Worm (Caenorhabditis elegans): Measurements from ENCODE around the gene pyk-2.

DNA sequence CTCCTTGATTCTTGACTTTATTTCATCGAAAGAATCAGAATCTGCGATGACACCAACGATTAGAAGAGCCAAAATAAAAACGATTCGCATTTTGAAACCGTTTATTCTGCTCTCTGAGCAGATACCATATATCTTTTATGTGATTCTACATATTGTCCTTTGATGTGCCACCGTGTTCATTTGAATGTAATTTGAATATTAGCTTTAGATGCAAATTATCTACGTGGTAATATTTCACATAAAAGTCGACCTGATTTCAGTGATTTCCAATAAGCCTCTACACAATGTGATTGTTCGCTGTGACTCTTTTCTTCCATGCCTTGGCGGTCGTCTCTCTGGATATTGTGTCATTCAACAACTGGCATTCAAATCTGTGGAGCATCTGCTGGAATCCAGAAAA is 10.6 kb upstream of the pyk-2 start, which contains the start of the genes F13E9.9 and F13E9.19:
- TF ChIP-seq ets-4 (tag; optimal IDR thresholded peaks at IDR 0.05): no peak
- TF ChIP-seq fkh-6 (tag; optimal IDR thresholded peaks at IDR 0.05): no peak
- no peak for TF ChIP-seq ama-1 (optimal IDR thresholded peaks at IDR 0.05)
- no peak for TF ChIP-seq pha-4 (tag; optimal IDR thresholded peaks at IDR 0.05)
- no peak for TF ChIP-seq tbx-7 (tag; optimal IDR thresholded peaks at IDR 0.05)
- no peak for TF ChIP-seq sox-4 (tag; optimal IDR thresholded peaks at IDR 0.05)
- no peak for TF ChIP-seq fkh-10 (GFP tag; optimal IDR thresholded peaks at IDR 0.05)
- TF ChIP-seq pag-3 (tag; optimal IDR thresholded peaks at IDR 0.05; ENCODE audit: borderline replicate concordance): no peak
- TF ChIP-seq ceh-45 (GFP tag; IDR thresholded peaks at IDR 0.05): no peak
- TF ChIP-seq pax-1 (tag; optimal IDR thresholded peaks at IDR 0.05): no peak

Data from whole organism, late embryonic.